Worm (Caenorhabditis elegans): ENCODE data around the gene mdt-15.

ce11 chrIII:5812672-5813071, 20.9 kb downstream of the mdt-15 start:
- TF ChIP-seq rbr-2 (tag; optimal IDR thresholded peaks at IDR 0.05) (no peak), lin-39 (tag; optimal IDR thresholded peaks at IDR 0.05) (no peak), ama-1 (optimal IDR thresholded peaks at IDR 0.05) (no peak), pha-4 (GFP tag; IDR thresholded peaks at IDR 0.05) (no peak), pha-4 (tag; optimal IDR thresholded peaks at IDR 0.05) (no peak), saeg-2 (GFP tag; IDR thresholded peaks at IDR 0.05) (no peak), lin-13 (GFP tag; optimal IDR thresholded peaks at IDR 0.05) (no peak), lsy-2 (tag; optimal IDR thresholded peaks at IDR 0.05) (no peak)

Measured in whole organism, L4 larva.